Worm (Caenorhabditis elegans) whole organism, L4/young adult: ENCODE measurements around the gene cwp-4.

ENCODE experiments used
- W03F9.2 ChIP-seq: fragments of 150-350 bp; optimal IDR thresholded peaks from 2 replicates; lab custom pipeline; 2014; ENCODE audit warnings: missing biosample characterization, missing genetic modification characterization
- him-1 ChIP-seq: sonication (generic microtip); optimal IDR thresholded peaks from 2 replicates; lab custom pipeline; 2016; ENCODE audit warnings: missing genotype, missing genetic modification reagents, missing genetic modification characterization, missing compliant biosample characterization

- TF ChIP-seq him-1 (tag; lab: Kevin White, UChicago) (no peak), W03F9.2 (tag; lab: Kevin White, UChicago) (no peak)
These were observed 30.1 kb upstream of the cwp-4 start for ce11 chrV:5023355-5023754.
